Fruit fly (Drosophila melanogaster): ENCODE data around the gene CG1090.

Gene CG1090

DNA sequence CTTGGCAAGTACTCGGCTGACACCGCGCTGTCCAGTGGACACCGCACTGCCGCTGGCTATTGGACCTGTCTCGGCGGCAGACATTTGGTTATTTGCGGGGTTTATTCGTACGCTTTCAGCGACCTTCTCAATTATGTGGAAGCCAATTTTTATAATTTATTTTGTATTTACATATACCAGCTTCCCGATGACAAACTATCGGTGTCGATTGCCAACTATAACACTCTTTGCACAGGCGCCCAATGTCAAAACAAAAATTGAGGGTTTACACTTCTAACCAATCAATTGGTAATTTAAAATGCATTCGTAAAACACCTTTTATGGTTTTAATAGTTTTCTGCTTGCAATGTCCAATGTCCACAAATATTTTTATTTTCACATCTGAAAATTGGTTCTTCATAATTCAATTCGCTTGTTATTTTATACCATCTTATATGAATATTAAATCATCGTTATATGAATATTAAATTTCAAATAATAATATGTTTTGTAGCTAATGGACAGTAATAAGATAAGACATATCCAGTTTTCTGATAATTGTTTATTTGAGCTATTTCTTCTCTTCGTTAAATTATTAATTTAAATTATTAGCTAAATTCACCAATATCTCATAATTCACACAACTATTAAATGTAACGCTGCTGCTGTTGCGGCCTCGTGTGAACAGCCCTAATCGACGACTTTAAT is 40.3 kb downstream of the CG1090 start (continued):
- TF ChIP-seq D19B (GFP tag; optimal IDR thresholded peaks at IDR 0.05), result no peak
- TF ChIP-seq CG9932 (GFP tag; IDR thresholded peaks at IDR 0.05), result peak; percentile 64
- TF ChIP-seq dimm (GFP tag; IDR thresholded peaks at IDR 0.05), result no peak
- no peak for TF ChIP-seq CG11398 (GFP tag; optimal IDR thresholded peaks at IDR 0.05)
- no peak for TF ChIP-seq caup (GFP tag; optimal IDR thresholded peaks at IDR 0.05; ENCODE audit: severe bottlenecking)
- TF ChIP-seq CG14050 (GFP tag; IDR thresholded peaks at IDR 0.05), result no peak
- peak; percentile 73 for TF ChIP-seq CG14710 (tag; optimal IDR thresholded peaks at IDR 0.05)
- TF ChIP-seq CG12744 (GFP tag; optimal IDR thresholded peaks at IDR 0.05), result no peak
- TF ChIP-seq Sry-β (GFP tag; optimal IDR thresholded peaks at IDR 0.05), result peak; percentile 14
- TF ChIP-seq Atf3 (GFP tag; optimal IDR thresholded peaks at IDR 0.05), result no peak
- peak; percentile 56; the same call in 2 of the 3 replicates for TF ChIP-seq CG6791 (GFP tag; IDR thresholded peaks at IDR 0.05; ENCODE audit: partially characterized antibody)
- peak; percentile 64 for TF ChIP-seq phol (tag; optimal IDR thresholded peaks at IDR 0.05)
- TF ChIP-seq CG42726 (GFP tag; IDR thresholded peaks at IDR 0.05; ENCODE audit: partially characterized antibody), result 0 out of 2 replicates have a peak, but pooled peaks have one; percentile 44
- no peak for TF ChIP-seq CG1647 (GFP tag; optimal IDR thresholded peaks at IDR 0.05)
- no peak for TF ChIP-seq ems (GFP tag; optimal IDR thresholded peaks at IDR 0.05)
- peak; percentile 29 for TF ChIP-seq Sox100B (GFP tag; optimal IDR thresholded peaks at IDR 0.05)
- no peak for TF ChIP-seq pros (GFP tag; optimal IDR thresholded peaks at IDR 0.05)
- peak; percentile 39 for TF ChIP-seq Hr3 (GFP tag; optimal IDR thresholded peaks at IDR 0.05)
- TF ChIP-seq CG13296 (GFP tag; optimal IDR thresholded peaks at IDR 0.05), result no peak
- TF ChIP-seq Ets97D (GFP tag; optimal IDR thresholded peaks at IDR 0.05), result no peak

DNA sequence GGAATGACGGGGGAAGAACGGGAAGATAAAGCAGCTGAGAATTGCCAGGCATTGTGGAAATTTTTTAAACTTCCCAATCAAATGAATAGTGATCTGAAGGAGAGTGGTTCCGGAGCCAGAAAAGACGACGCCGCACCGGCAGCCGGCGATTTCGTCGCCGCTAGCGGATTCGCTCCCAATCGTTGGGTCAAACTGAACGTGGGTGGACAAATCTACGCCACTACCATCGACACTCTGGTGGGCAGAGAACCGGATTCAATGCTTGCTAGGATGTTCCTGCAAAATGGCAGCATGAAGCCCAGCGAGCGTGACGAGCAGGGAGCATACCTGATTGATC is 40.8 kb downstream of the CG1090 start, which contains the start of gene CG14647:
Gene CG14647 (plus strand): TSS at position 14 of the 337 bp plus-strand sequence.
- no peak for TF ChIP-seq h (optimal IDR thresholded peaks at IDR 0.05)
- TF ChIP-seq CG32532 (GFP tag; IDR thresholded peaks at IDR 0.05), result no peak
- peak; percentile 67 for TF ChIP-seq MBD-R2 (GFP tag; IDR thresholded peaks at IDR 0.05)
- no peak for TF ChIP-seq ac (GFP tag; optimal IDR thresholded peaks at IDR 0.05)
- TF ChIP-seq Dref (GFP tag; IDR thresholded peaks at IDR 0.05), result peak; percentile 35
- no peak for TF ChIP-seq klu (GFP tag; IDR thresholded peaks at IDR 0.05)
- TF ChIP-seq Med (GFP tag), result peak; percentile 61
- no peak for TF ChIP-seq pan (optimal IDR thresholded peaks at IDR 0.05)
- peak in 1 of 2 experiments; percentile 14 for TF ChIP-seq pan (GFP tag; optimal IDR thresholded peaks at IDR 0.05 in 1 of 2, IDR thresholded peaks at IDR 0.05 in 1 of 2)
- TF ChIP-seq inv (GFP tag; IDR thresholded peaks at IDR 0.05; ENCODE audit: partially characterized antibody), result no peak
- TF ChIP-seq bbx (GFP tag; IDR thresholded peaks at IDR 0.05; ENCODE audit: partially characterized antibody), result no peak
- no peak for TF ChIP-seq D19B (GFP tag; optimal IDR thresholded peaks at IDR 0.05)
- TF ChIP-seq Bteb2 (GFP tag; optimal IDR thresholded peaks at IDR 0.05), result no peak
- no peak for TF ChIP-seq grn (GFP tag; optimal IDR thresholded peaks at IDR 0.05)
- no peak for TF ChIP-seq CG8290 (GFP tag; optimal IDR thresholded peaks at IDR 0.05)
- TF ChIP-seq CG8290 (tag; optimal IDR thresholded peaks at IDR 0.05), result no peak
- no peak for TF ChIP-seq D (optimal IDR thresholded peaks at IDR 0.05)
- TF ChIP-seq D (GFP tag; optimal IDR thresholded peaks at IDR 0.05), result no peak
- no peak for TF ChIP-seq sim (GFP tag; IDR thresholded peaks at IDR 0.05)
- no peak for TF ChIP-seq CG11696 (GFP tag; IDR thresholded peaks at IDR 0.05)
- no peak for TF ChIP-seq CG15479 (GFP tag; optimal IDR thresholded peaks at IDR 0.05)
- TF ChIP-seq CG1024 (GFP tag; IDR thresholded peaks at IDR 0.05), result peak; percentile 54; the same call in 1 of the 2 replicates
- TF ChIP-seq HHEX (GFP tag; optimal IDR thresholded peaks at IDR 0.05), result no peak
- TF ChIP-seq CG13424 (tag; optimal IDR thresholded peaks at IDR 0.05), result no peak
- no peak for TF ChIP-seq Meics (GFP tag; optimal IDR thresholded peaks at IDR 0.05)
- no peak for TF ChIP-seq lab (GFP tag; optimal IDR thresholded peaks at IDR 0.05)
- TF ChIP-seq chinmo (GFP tag; IDR thresholded peaks at IDR 0.05; ENCODE audit: partially characterized antibody), result 0 out of 4 replicates have a peak, but pooled peaks have one; percentile 11
- no peak for TF ChIP-seq CG1233 (GFP tag; optimal IDR thresholded peaks at IDR 0.05)
- 0 out of 2 replicates have a peak, but pooled peaks have one; percentile 19 for TF ChIP-seq crol (GFP tag; IDR thresholded peaks at IDR 0.05)
- no peak for TF ChIP-seq ssp (GFP tag; IDR thresholded peaks at IDR 0.05)
- peak in 1 of 2 experiments; percentile 24 for TF ChIP-seq crp (GFP tag; optimal IDR thresholded peaks at IDR 0.05)
- TF ChIP-seq nau (GFP tag; optimal IDR thresholded peaks at IDR 0.05), result no peak

Measured in whole organism, embryonic.